Worm (Caenorhabditis elegans) whole organism, midembryonic: ENCODE measurements around the gene yif-1.

Experiments
- T22C8.4 ChIP-seq: fragments of 200-800 bp; sonication (Bioruptor generic); IDR thresholded peaks from 2 replicates; pipeline ENCODE4 v1.3.6; 2022; ENCODE audit warnings: missing genetic modification characterization, missing compliant biosample characterization
- cog-1 ChIP-seq: sonication (generic microtip); optimal IDR thresholded peaks from 2 replicates; lab custom pipeline; 2016; ENCODE audit warnings: missing genetic modification characterization, missing compliant biosample characterization
- flt-1 ChIP-seq: fragments of 200-800 bp; sonication (Bioruptor generic); IDR thresholded peaks from 2 replicates; pipeline ENCODE4 v1.3.6; 2022; ENCODE audit warnings: missing genetic modification characterization, missing compliant biosample characterization
- klf-2 ChIP-seq: fragments of 200-800 bp; sonication (Bioruptor generic); conservative IDR thresholded peaks from 2 replicates; pipeline ENCODE4 v1.3.6; 2022; ENCODE audit warnings: missing genetic modification reagents, missing genetic modification characterization, missing compliant biosample characterization
- med-1 ChIP-seq: sonication (generic microtip); optimal IDR thresholded peaks from 2 replicates; lab custom pipeline; 2017; ENCODE audit warnings: missing genetic modification characterization, mild to moderate bottlenecking, missing compliant biosample characterization, antibody characterized with exemption, missing genetic modification reagents; ENCODE audit not compliant: insufficient read depth
- ref-1 ChIP-seq: fragments of 200-800 bp; sonication (Bioruptor generic); conservative IDR thresholded peaks from 2 replicates; pipeline ENCODE4 v1.3.6; 2022; ENCODE audit warnings: missing genetic modification reagents, missing genetic modification characterization, missing compliant biosample characterization
- tab-1 ChIP-seq: fragments of 200-800 bp; sonication (Bioruptor generic); IDR thresholded peaks from 2 replicates; pipeline ENCODE4 v1.3.6; 2022; ENCODE audit warnings: missing genetic modification characterization, missing compliant biosample characterization
- ztf-23 ChIP-seq: fragments of 200-800 bp; sonication (Bioruptor generic); IDR thresholded peaks from 2 replicates; pipeline ENCODE4 v1.3.6; 2022; ENCODE audit warnings: missing genetic modification reagents, missing genetic modification characterization, missing compliant biosample characterization
- ztf-29 ChIP-seq: fragments of 200-800 bp; sonication (Bioruptor generic); IDR thresholded peaks from 2 replicates; pipeline ENCODE4 v1.3.6; 2022; ENCODE audit warnings: missing genetic modification reagents, missing genetic modification characterization, missing compliant biosample characterization

The yif-1 gene

ce11 chrV:10046503-10046902 is 8.2 kb downstream of the yif-1 start:
- TF ChIP-seq flt-1 (GFP tag; lab: Robert Waterston, UW) (no peak), ref-1 (GFP tag; lab: Robert Waterston, UW) (no peak), ztf-23 (GFP tag; lab: Robert Waterston, UW) (no peak), cog-1 (tag; lab: Kevin White, UChicago) (no peak), T22C8.4 (GFP tag; lab: Robert Waterston, UW) (no peak), ztf-29 (GFP tag; lab: Robert Waterston, UW) (no peak), tab-1 (GFP tag; lab: Robert Waterston, UW) (no peak), med-1 (GFP tag; lab: Kevin White, UChicago) (no peak), klf-2 (GFP tag; lab: Robert Waterston, UW) (no peak)

- TF ChIP-seq ztf-29 (GFP tag; lab: Robert Waterston, UW) (no peak), flt-1 (GFP tag; lab: Robert Waterston, UW) (no peak), med-1 (GFP tag; lab: Kevin White, UChicago) (no peak), cog-1 (tag; lab: Kevin White, UChicago) (no peak), ztf-23 (GFP tag; lab: Robert Waterston, UW) (no peak), klf-2 (GFP tag; lab: Robert Waterston, UW) (no peak), T22C8.4 (GFP tag; lab: Robert Waterston, UW) (no peak), tab-1 (GFP tag; lab: Robert Waterston, UW) (no peak), ref-1 (GFP tag; lab: Robert Waterston, UW) (no peak)
Measured at ce11 chrV:10044735-10045134, 10.0 kb downstream of the yif-1 start.

- no peak for TF ChIP-seq ztf-29 (GFP tag; lab: Robert Waterston, UW)
Measured at ce11 chrV:10043234-10043796, 11.4 kb downstream of the yif-1 start, which contains the start of gene T06E8.8. Gene T06E8.8, plus strand, starts transcription at chrV:10043746.

ce11 chrV:10042254-10042653 is 12.5 kb downstream of the yif-1 start:
- TF ChIP-seq ref-1 (GFP tag; lab: Robert Waterston, UW), result no peak
- TF ChIP-seq tab-1 (GFP tag; lab: Robert Waterston, UW), result no peak
- 0 out of 2 replicates have a peak, but pooled peaks have one; percentile 34 for TF ChIP-seq flt-1 (GFP tag; lab: Robert Waterston, UW)
- TF ChIP-seq T22C8.4 (GFP tag; lab: Robert Waterston, UW), result peak; percentile 50; the same call in 1 of the 2 replicates
- TF ChIP-seq cog-1 (tag; lab: Kevin White, UChicago), result peak; percentile 63

- TF ChIP-seq ref-1 (GFP tag; lab: Robert Waterston, UW), result no peak
- no peak for TF ChIP-seq flt-1 (GFP tag; lab: Robert Waterston, UW)
- TF ChIP-seq klf-2 (GFP tag; lab: Robert Waterston, UW), result no peak
Measured at ce11 chrV:10041484-10041883, 13.2 kb downstream of the yif-1 start.

ce11 chrV:10039837-10040236 is 14.9 kb downstream of the yif-1 start:
- TF ChIP-seq cog-1 (tag; lab: Kevin White, UChicago) (peak; percentile 29), klf-2 (GFP tag; lab: Robert Waterston, UW) (no peak), ztf-23 (GFP tag; lab: Robert Waterston, UW) (peak; percentile 60; the same call in 1 of the 2 replicates), T22C8.4 (GFP tag; lab: Robert Waterston, UW) (no peak), flt-1 (GFP tag; lab: Robert Waterston, UW) (0 out of 2 replicates have a peak, but pooled peaks have one; percentile 61), med-1 (GFP tag; lab: Kevin White, UChicago) (no peak), ref-1 (GFP tag; lab: Robert Waterston, UW) (no peak), ztf-29 (GFP tag; lab: Robert Waterston, UW) (no peak), tab-1 (GFP tag; lab: Robert Waterston, UW) (0 out of 2 replicates have a peak, but pooled peaks have one; percentile 52)

- no peak for TF ChIP-seq flt-1 (GFP tag; lab: Robert Waterston, UW)
- TF ChIP-seq tab-1 (GFP tag; lab: Robert Waterston, UW), result no peak
- TF ChIP-seq ztf-29 (GFP tag; lab: Robert Waterston, UW), result no peak
- TF ChIP-seq ztf-23 (GFP tag; lab: Robert Waterston, UW), result no peak
- no peak for TF ChIP-seq cog-1 (tag; lab: Kevin White, UChicago)
Measured at ce11 chrV:10037040-10037439, 17.7 kb downstream of the yif-1 start, which contains the start of gene F57A8.1. Gene F57A8.1, plus strand, starts transcription at chrV:10037340.

- no peak for TF ChIP-seq med-1 (GFP tag; lab: Kevin White, UChicago)
- 0 out of 2 replicates have a peak, but pooled peaks have one; percentile 61 for TF ChIP-seq flt-1 (GFP tag; lab: Robert Waterston, UW)
- TF ChIP-seq ztf-23 (GFP tag; lab: Robert Waterston, UW), result no peak
Measured at ce11 chrV:10036275-10036674, 18.4 kb downstream of the yif-1 start, which contains the start of gene T06E8.2. Gene T06E8.2, minus strand, starts transcription at chrV:10036413.

ce11 chrV:10035586-10035985 is 19.1 kb downstream of the yif-1 start:
- TF ChIP-seq ztf-23 (GFP tag; lab: Robert Waterston, UW) (no peak), ref-1 (GFP tag; lab: Robert Waterston, UW) (no peak), T22C8.4 (GFP tag; lab: Robert Waterston, UW) (no peak), med-1 (GFP tag; lab: Kevin White, UChicago) (no peak), cog-1 (tag; lab: Kevin White, UChicago) (no peak), flt-1 (GFP tag; lab: Robert Waterston, UW) (no peak), klf-2 (GFP tag; lab: Robert Waterston, UW) (no peak), ztf-29 (GFP tag; lab: Robert Waterston, UW) (no peak), tab-1 (GFP tag; lab: Robert Waterston, UW) (no peak)
